Worm (Caenorhabditis elegans): ENCODE data around the gene clec-242.

clec-242 gene

DNA sequence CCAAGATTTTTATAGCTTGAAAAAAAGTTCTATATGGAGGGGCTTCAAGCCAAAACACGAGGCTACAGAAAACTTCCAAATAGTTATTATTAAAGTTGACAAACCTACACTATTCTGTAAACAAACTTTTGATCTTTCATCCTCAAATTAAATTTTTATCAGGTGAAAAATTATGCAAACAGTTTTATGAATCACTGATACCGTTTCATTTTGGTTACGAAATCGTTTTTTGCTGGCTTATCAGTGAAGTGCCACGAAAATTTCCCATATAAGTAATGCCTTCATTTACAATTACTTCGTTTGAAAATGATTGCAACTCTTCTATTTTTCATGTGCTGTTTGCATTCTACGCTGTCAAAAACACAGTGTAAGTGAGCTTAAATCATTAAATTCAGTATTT is 6.5 kb downstream of the clec-242 start, which contains the start of gene T19C9.8:
TSS of gene T19C9.8 (plus strand) at position 299 of the 400 bp plus-strand sequence.
- TF ChIP-seq egl-5 (tag; optimal IDR thresholded peaks at IDR 0.05): no peak
- TF ChIP-seq elt-2 (tag; optimal IDR thresholded peaks at IDR 0.05): peak; percentile 94
- TF ChIP-seq pqm-1 (tag; optimal IDR thresholded peaks at IDR 0.05): peak; percentile 77

DNA sequence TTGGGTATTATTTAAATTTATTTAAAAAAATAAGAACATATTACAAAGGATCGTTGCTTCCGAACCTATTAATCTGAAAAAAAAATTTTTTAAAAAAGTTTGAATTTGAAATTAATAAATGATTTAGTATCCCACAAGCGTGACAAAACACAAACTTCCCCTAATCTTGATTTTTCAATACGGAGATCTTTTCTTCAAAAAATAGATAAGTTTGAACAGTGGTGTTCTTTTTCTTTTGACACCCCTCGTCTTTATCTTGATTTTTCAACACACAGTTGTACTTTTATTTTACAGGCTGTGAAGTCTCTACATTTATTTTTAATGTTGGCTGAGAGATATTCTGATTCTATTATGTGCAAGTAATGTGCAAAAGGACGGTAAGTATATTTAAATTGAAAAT is 9.0 kb downstream of the clec-242 start, which contains the start of gene T19C9.10:
TSS of gene T19C9.10 (plus strand) at position 248 of the 400 bp plus-strand sequence.
- TF ChIP-seq ztf-4 (tag; optimal IDR thresholded peaks at IDR 0.05): no peak
- TF ChIP-seq fkh-10 (GFP tag; optimal IDR thresholded peaks at IDR 0.05): no peak
- no peak for TF ChIP-seq R02D3.7 (tag; optimal IDR thresholded peaks at IDR 0.05)
- TF ChIP-seq daf-12 (tag; optimal IDR thresholded peaks at IDR 0.05): no peak
- peak; percentile 67 for TF ChIP-seq elt-1 (tag; optimal IDR thresholded peaks at IDR 0.05)

DNA sequence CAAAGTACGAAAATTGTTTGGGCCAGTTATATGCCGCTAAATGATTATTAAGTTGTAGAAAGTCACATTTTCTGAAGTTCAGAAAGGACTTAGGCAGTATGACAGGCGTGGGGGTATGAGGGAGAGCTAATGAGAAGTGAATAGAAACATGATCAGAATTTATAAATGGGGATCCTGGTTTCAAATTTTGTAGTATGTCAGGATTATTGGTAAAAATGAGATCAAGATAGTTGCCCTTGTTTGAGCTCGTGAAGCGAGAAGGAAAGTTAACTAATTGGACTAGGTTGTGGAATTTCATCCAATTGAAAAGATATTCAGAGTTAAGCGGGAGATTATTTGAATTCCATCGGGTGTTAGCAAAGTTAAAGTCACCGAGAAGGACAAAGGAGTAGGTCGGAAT is 12.9 kb downstream of the clec-242 start:
- TF ChIP-seq elt-2 (tag; optimal IDR thresholded peaks at IDR 0.05): no peak
- TF ChIP-seq tbx-2 (tag; optimal IDR thresholded peaks at IDR 0.05): no peak
- TF ChIP-seq nfya-1 (tag; optimal IDR thresholded peaks at IDR 0.05; ENCODE audit: insufficient read depth): no peak
- no peak for TF ChIP-seq R02D3.7 (tag; optimal IDR thresholded peaks at IDR 0.05)
- TF ChIP-seq nhr-23 (tag; optimal IDR thresholded peaks at IDR 0.05): no peak
- no peak for TF ChIP-seq ztf-4 (tag; optimal IDR thresholded peaks at IDR 0.05)
- no peak for TF ChIP-seq nhr-67 (tag; optimal IDR thresholded peaks at IDR 0.05)
- no peak for TF ChIP-seq skn-1 (tag; optimal IDR thresholded peaks at IDR 0.05)
- no peak for TF ChIP-seq unc-62 (GFP tag; optimal IDR thresholded peaks at IDR 0.05)
- no peak for TF ChIP-seq egl-5 (tag; optimal IDR thresholded peaks at IDR 0.05)
- TF ChIP-seq fos-1 (tag; optimal IDR thresholded peaks at IDR 0.05): no peak
- no peak for TF ChIP-seq nhr-11 (tag; optimal IDR thresholded peaks at IDR 0.05)
- no peak for TF ChIP-seq sea-2 (GFP tag; optimal IDR thresholded peaks at IDR 0.05)
- no peak for TF ChIP-seq ztf-11 (tag; optimal IDR thresholded peaks at IDR 0.05)
- no peak for TF ChIP-seq fkh-10 (GFP tag; optimal IDR thresholded peaks at IDR 0.05)
- no peak for TF ChIP-seq mdl-1 (tag; optimal IDR thresholded peaks at IDR 0.05)
- no peak for TF ChIP-seq aly-2 (tag; optimal IDR thresholded peaks at IDR 0.05)
- TF ChIP-seq elt-1 (tag; optimal IDR thresholded peaks at IDR 0.05): no peak

DNA sequence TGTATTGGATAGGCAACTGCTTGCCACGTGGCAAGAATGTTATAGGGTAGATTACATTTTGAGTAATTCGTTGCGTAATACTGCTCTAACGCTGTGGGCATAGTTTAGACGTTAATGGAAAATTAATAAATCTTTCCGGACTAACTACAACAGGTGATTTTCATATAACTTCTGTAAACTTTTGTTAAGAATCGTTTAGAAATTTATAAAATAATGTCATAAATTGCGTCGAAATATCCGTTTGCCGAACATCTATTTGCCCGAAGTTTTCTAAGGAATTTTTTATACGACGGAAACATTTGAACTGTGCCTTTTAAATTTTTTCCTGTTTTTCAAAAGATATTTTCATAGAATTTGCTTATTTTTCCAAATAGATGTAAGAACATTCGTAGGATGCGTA is 19.2 kb downstream of the clec-242 start, which contains the start of gene srh-112:
TSS of gene srh-112 (minus strand) at position 101 of the 400 bp plus-strand sequence.
- TF ChIP-seq tbx-2 (tag; optimal IDR thresholded peaks at IDR 0.05): no peak
- TF ChIP-seq mml-1 (tag; optimal IDR thresholded peaks at IDR 0.05): no peak
- no peak for TF ChIP-seq nhr-237 (tag; optimal IDR thresholded peaks at IDR 0.05)
- TF ChIP-seq aly-2 (tag; optimal IDR thresholded peaks at IDR 0.05): no peak
- no peak for TF ChIP-seq pqm-1 (tag; optimal IDR thresholded peaks at IDR 0.05)
- TF ChIP-seq nhr-12 (tag; optimal IDR thresholded peaks at IDR 0.05): no peak
- TF ChIP-seq lin-15B (tag; optimal IDR thresholded peaks at IDR 0.05): no peak
- no peak for TF ChIP-seq nhr-76 (tag; optimal IDR thresholded peaks at IDR 0.05)
- no peak for TF ChIP-seq ama-1 (optimal IDR thresholded peaks at IDR 0.05)
- TF ChIP-seq sea-2 (GFP tag; optimal IDR thresholded peaks at IDR 0.05): no peak
- TF ChIP-seq nfya-1 (tag; optimal IDR thresholded peaks at IDR 0.05; ENCODE audit: insufficient read depth): no peak
- no peak for TF ChIP-seq nhr-25 (tag; optimal IDR thresholded peaks at IDR 0.05)
- TF ChIP-seq egl-5 (tag; optimal IDR thresholded peaks at IDR 0.05): no peak
- TF ChIP-seq jun-1 (tag; optimal IDR thresholded peaks at IDR 0.05): no peak
- no peak for TF ChIP-seq elt-2 (tag; optimal IDR thresholded peaks at IDR 0.05)
- TF ChIP-seq pha-4 (tag; optimal IDR thresholded peaks at IDR 0.05): no peak
- no peak for TF ChIP-seq ztf-11 (tag; optimal IDR thresholded peaks at IDR 0.05)
- TF ChIP-seq fos-1 (tag; optimal IDR thresholded peaks at IDR 0.05): no peak
- no peak for TF ChIP-seq ceh-9 (tag; optimal IDR thresholded peaks at IDR 0.05)
- no peak for TF ChIP-seq ceh-16 (tag; optimal IDR thresholded peaks at IDR 0.05)

DNA sequence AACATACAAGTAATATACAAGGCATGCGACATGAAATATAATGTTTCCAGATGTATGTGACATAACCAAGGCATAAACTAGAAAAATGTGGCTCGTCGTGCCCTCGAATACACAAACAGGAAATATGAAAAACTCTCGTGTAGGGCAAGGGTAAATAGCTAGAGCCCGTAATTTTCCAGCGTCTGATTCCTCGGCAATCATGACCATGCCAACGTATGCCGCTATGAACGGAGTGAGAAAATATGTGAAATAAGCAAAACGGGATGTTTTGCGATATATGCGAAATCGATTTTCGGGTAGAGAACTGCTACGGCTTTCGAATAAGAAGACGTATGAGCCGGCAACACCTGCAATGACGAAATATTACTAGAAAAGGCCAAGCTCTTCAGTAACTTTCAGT is 19.9 kb downstream of the clec-242 start, which contains the start of gene scl-25:
TSS of gene scl-25 (plus strand) at position 301 of the 400 bp plus-strand sequence.
- no peak for TF ChIP-seq hmg-11 (tag; optimal IDR thresholded peaks at IDR 0.05)
- no peak for TF ChIP-seq nhr-25 (tag; optimal IDR thresholded peaks at IDR 0.05)
- no peak for TF ChIP-seq eor-1 (tag; optimal IDR thresholded peaks at IDR 0.05)
- TF ChIP-seq pha-4 (tag; optimal IDR thresholded peaks at IDR 0.05): no peak
- TF ChIP-seq elt-1 (tag; optimal IDR thresholded peaks at IDR 0.05): no peak
- no peak for TF ChIP-seq unc-62 (GFP tag; optimal IDR thresholded peaks at IDR 0.05)
- TF ChIP-seq tbx-2 (tag; optimal IDR thresholded peaks at IDR 0.05): no peak
